Fruit fly (Drosophila melanogaster): Measurements from ENCODE around the gene mRpS14.

dm6 chrX:19496808-19497259, 16.8 kb upstream of the mRpS14 start:
- TF ChIP-seq CG8478 (optimal IDR thresholded peaks at IDR 0.05), result no peak
- no peak for TF ChIP-seq Dll (optimal IDR thresholded peaks at IDR 0.05)
- no peak for TF ChIP-seq psq (optimal IDR thresholded peaks at IDR 0.05)
- TF ChIP-seq pan (optimal IDR thresholded peaks at IDR 0.05), result no peak

Measured in whole organism.